Worm (Caenorhabditis elegans): Measurements from ENCODE around the gene ZK1248.15.

DNA sequence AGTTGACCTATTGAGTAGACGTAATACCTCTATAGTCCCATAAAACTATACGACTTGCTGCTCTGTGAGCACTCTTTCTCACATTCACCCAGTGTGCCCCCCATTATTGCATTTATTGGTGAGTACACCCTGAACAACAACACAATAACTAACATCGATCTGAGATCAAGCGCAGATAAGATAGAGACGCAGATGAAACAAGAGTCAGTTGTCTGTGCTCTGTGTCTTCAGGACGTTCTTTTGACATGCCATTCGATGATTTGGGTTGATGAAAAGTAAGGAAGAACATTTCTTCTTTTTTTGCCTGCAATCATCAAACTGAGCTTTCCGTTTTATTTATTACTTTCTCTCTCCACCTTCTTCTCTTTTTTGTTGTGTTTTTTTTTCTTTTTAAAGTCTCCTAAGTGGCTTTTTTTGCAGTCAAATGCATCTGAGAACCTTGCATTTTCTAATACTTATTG, 48.0 kb downstream of the ZK1248.15 start, which contains the start of gene lect-2:
- TF ChIP-seq egl-43 (GFP tag; IDR thresholded peaks at IDR 0.05): no peak
- TF ChIP-seq skn-1 (tag; optimal IDR thresholded peaks at IDR 0.05): no peak
- peak; percentile 59 for TF ChIP-seq nhr-11 (tag; optimal IDR thresholded peaks at IDR 0.05)

Data from whole organism, L4 larva.